Worm (Caenorhabditis elegans): ENCODE results near the gene scl-11.

ce11 chrIV:13041486-13041885, 9.7 kb upstream of the scl-11 start:
- TF ChIP-seq grh-1 (GFP tag; IDR thresholded peaks at IDR 0.05) = no peak
- TF ChIP-seq ceh-82 (tag; optimal IDR thresholded peaks at IDR 0.05) = no peak
- no peak for TF ChIP-seq sptf-1 (tag; optimal IDR thresholded peaks at IDR 0.05)
- no peak for TF ChIP-seq ces-1 (GFP tag; optimal IDR thresholded peaks at IDR 0.05)
- TF ChIP-seq snpc-4 (tag; optimal IDR thresholded peaks at IDR 0.05) = no peak
- TF ChIP-seq xbp-1 (tag; optimal IDR thresholded peaks at IDR 0.05) = no peak
- TF ChIP-seq mdl-1 (tag; optimal IDR thresholded peaks at IDR 0.05) = no peak
- no peak for TF ChIP-seq mep-1 (tag; optimal IDR thresholded peaks at IDR 0.05)
- no peak for TF ChIP-seq hlh-17 (GFP tag; optimal IDR thresholded peaks at IDR 0.05; ENCODE audit: borderline replicate concordance)
- TF ChIP-seq dsc-1 (tag; optimal IDR thresholded peaks at IDR 0.05) = no peak
- no peak for TF ChIP-seq nhr-71 (tag; optimal IDR thresholded peaks at IDR 0.05)
- TF ChIP-seq aly-2 (tag; optimal IDR thresholded peaks at IDR 0.05) = no peak
- TF ChIP-seq nhr-76 (tag; optimal IDR thresholded peaks at IDR 0.05) = no peak
- no peak for TF ChIP-seq nhr-12 (tag; optimal IDR thresholded peaks at IDR 0.05)
